Worm (Caenorhabditis elegans) whole organism, mixed stage, embryonic: ENCODE data around the gene C50D2.1.

ENCODE experiments used
- ces-1 ChIP-seq: fragments of 150-350 bp; optimal IDR thresholded peaks from 2 replicates; lab custom pipeline; 2014; ENCODE audit warnings: missing biosample characterization, missing genetic modification reagents, missing genetic modification characterization
- elt-1 ChIP-seq: sonication (generic microtip); optimal IDR thresholded peaks from 2 replicates; lab custom pipeline; 2017; ENCODE audit warnings: missing genetic modification characterization, mild to moderate bottlenecking, missing compliant biosample characterization, antibody characterized with exemption, moderate library complexity, borderline replicate concordance; ENCODE audit not compliant: insufficient read depth
- elt-3 ChIP-seq: fragments of 150-350 bp; optimal IDR thresholded peaks from 2 replicates; lab custom pipeline; 2014; ENCODE audit warnings: missing biosample characterization, missing genetic modification characterization
- lin-13 ChIP-seq: fragments of 150-350 bp; optimal IDR thresholded peaks from 2 replicates; lab custom pipeline; 2014; ENCODE audit warnings: missing biosample characterization, missing genetic modification characterization
- sem-2 ChIP-seq: fragments of 200-800 bp; sonication (Bioruptor generic); optimal IDR thresholded peaks from 2 replicates; lab custom pipeline; 2018; ENCODE audit warnings: mild to moderate bottlenecking, missing genetic modification characterization, missing compliant biosample characterization
- zip-8 ChIP-seq: fragments of 150-350 bp; optimal IDR thresholded peaks from 2 replicates; lab custom pipeline; 2014; ENCODE audit warnings: missing biosample characterization, missing genetic modification characterization

C50D2.1 gene

DNA sequence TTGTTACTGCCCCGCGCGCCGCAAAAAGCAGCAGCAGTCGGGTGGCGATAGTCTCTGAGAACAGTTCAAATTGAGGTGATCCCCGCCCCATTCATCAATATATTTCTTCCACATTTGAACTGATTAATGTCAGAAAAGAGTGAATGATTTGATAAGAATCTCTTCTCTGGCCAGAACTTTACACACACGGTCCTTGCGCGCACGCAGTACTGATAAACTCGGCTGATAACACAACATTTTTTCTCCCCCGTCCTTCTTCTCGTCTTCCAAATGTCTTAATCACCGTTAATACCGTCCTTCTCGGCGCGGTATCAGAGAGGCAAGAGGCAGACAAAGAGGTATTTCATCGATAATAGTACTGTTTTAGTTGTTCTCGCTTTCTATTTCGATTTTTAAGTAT lies 50.8 kb downstream of the C50D2.1 start, which contains the start of gene etr-1:
etr-1 (plus strand) TSS at position 193 of the 400 bp plus-strand sequence.
- peak; percentile 2 for TF ChIP-seq elt-1 (tag; lab: Kevin White, UChicago)
- TF ChIP-seq lin-13 (tag; lab: Kevin White, UChicago): no peak
- TF ChIP-seq elt-3 (tag; lab: Kevin White, UChicago): no peak
- TF ChIP-seq zip-8 (tag; lab: Kevin White, UChicago): no peak

DNA sequence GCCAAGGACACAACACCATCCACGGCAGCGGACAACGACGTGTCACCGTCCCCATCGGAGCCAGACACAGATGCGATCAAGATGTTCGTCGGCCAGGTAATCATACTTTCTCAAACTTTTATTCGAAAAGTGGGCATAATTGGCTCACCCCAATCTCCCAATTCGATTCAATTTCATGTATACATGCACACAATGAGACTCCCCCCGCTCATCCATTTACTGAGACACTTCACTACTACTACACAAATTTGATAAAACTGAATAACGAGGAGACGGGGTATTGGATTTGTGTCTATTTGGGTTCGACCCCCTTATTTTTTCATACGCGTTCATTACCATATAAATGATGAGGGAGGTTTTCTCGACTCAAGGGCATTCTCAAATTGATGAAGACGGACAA lies 51.9 kb downstream of the C50D2.1 start:
- TF ChIP-seq ces-1 (GFP tag; lab: Kevin White, UChicago): peak; percentile 98
- no peak for TF ChIP-seq sem-2 (GFP tag; lab: Kevin White, UChicago)
